Fruit fly (Drosophila melanogaster): ENCODE measurements around the gene mei-41.
A peak's percentile ranks its signal among the peaks of the same experiment; 100 is the strongest.

mei-41 gene

DNA sequence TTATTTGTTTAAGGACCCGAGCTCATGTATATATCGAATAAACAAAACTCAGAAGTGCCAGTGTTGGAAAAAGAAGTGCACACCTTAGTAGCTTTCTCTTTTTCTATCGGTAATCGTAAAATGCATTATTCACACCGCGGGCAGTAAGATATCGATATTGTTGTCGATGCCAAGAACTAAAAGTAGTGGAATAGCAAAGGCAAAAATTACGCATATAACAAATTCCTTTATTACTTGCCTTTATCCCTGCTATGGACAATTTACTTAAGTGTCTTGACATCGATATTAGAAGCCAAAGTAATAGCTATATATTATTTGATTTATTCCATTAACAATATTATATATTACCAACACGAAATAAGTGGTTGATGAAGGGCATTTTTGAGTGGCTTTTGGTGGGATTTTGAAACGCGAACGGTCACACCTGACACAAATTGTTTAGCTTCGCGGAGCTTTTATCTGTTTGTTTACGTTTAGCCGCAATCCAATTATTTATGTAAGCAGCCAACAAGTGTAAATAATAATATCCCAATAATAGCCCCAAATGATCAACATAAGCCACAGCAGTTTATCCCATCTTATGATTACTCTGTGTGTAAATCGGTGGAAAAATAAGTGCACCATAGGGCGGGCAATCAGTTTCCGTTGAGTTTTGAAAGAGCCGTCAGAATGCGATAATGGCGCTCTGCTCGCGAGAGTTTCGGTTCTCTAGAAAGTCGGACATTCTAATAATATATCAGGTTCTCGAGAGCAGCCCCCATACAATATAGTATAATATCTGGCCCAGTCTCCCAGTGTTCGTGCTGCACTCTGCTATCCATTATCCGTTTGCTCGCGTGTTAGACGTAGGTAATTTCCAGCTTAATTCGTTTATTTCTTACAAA is 6.4 kb upstream of the mei-41 start, which contains the start of the genes CG9992 and CG4239 (continued):
- TF ChIP-seq HmgZ (tag; optimal IDR thresholded peaks at IDR 0.05) = peak; percentile 71
- TF ChIP-seq jigr1 (GFP tag; IDR thresholded peaks at IDR 0.05) = no peak
- peak; percentile 36 for TF ChIP-seq CG10543 (GFP tag; optimal IDR thresholded peaks at IDR 0.05)
- TF ChIP-seq CG14860 (GFP tag; IDR thresholded peaks at IDR 0.05; ENCODE audit: partially characterized antibody) = peak; percentile 45; the same call in 1 of the 3 replicates
- peak; percentile 21 for TF ChIP-seq bab2 (GFP tag; optimal IDR thresholded peaks at IDR 0.05)
- TF ChIP-seq Opbp (GFP tag; IDR thresholded peaks at IDR 0.05; ENCODE audit: partially characterized antibody) = peak; percentile 61; the same call in 2 of the 3 replicates
- peak; percentile 6 for TF ChIP-seq CG6813 (GFP tag; optimal IDR thresholded peaks at IDR 0.05)
- peak; percentile 23 for TF ChIP-seq CG17359 (tag; optimal IDR thresholded peaks at IDR 0.05)
- TF ChIP-seq ara (GFP tag; IDR thresholded peaks at IDR 0.05) = no peak
- TF ChIP-seq CG13894 (tag; optimal IDR thresholded peaks at IDR 0.05) = peak; percentile 49
- peak; percentile 18 for TF ChIP-seq tx (GFP tag; optimal IDR thresholded peaks at IDR 0.05)
- peak; percentile 8; the same call in 1 of the 2 replicates for TF ChIP-seq cas (GFP tag; IDR thresholded peaks at IDR 0.05)
- TF ChIP-seq da (GFP tag; optimal IDR thresholded peaks at IDR 0.05) = no peak
- peak; percentile 45 for TF ChIP-seq CG9437 (GFP tag; optimal IDR thresholded peaks at IDR 0.05)
- TF ChIP-seq Ets65A (GFP tag) = peak; percentile 95
- TF ChIP-seq crc (GFP tag; optimal IDR thresholded peaks at IDR 0.05) = no peak
- TF ChIP-seq zfh2 (GFP tag; optimal IDR thresholded peaks at IDR 0.05) = peak; percentile 69
- TF ChIP-seq CG6689 (GFP tag; IDR thresholded peaks at IDR 0.05) = peak; percentile 29; the same call in 1 of the 2 replicates
- TF ChIP-seq CHES-1-like (GFP tag; optimal IDR thresholded peaks at IDR 0.05) = peak; percentile 57
- TF ChIP-seq CG7745 (tag; optimal IDR thresholded peaks at IDR 0.05) = no peak
- TF ChIP-seq gfzf (GFP tag; optimal IDR thresholded peaks at IDR 0.05) = peak; percentile 62
- TF ChIP-seq sens (GFP tag) = peak; percentile 68
- TF ChIP-seq croc (GFP tag; conservative IDR thresholded peaks at IDR 0.05) = peak; percentile 49; the same call in 2 of the 3 replicates
- peak; percentile 38; the same call in 1 of the 2 replicates for TF ChIP-seq CG8765 (GFP tag; IDR thresholded peaks at IDR 0.05)
- peak; percentile 71; the same call in 2 of the 3 replicates for TF ChIP-seq CG6791 (GFP tag; IDR thresholded peaks at IDR 0.05; ENCODE audit: partially characterized antibody)
- TF ChIP-seq Antp (GFP tag; optimal IDR thresholded peaks at IDR 0.05) = peak; percentile 36
- TF ChIP-seq trem (tag; optimal IDR thresholded peaks at IDR 0.05) = peak; percentile 56
- TF ChIP-seq mld (GFP tag; IDR thresholded peaks at IDR 0.05; ENCODE audit: partially characterized antibody) = no peak
- no peak for TF ChIP-seq danr (GFP tag; IDR thresholded peaks at IDR 0.05)
- no peak for TF ChIP-seq fd102C (GFP tag; optimal IDR thresholded peaks at IDR 0.05)
- peak; percentile 74 for TF ChIP-seq CG2712 (tag; optimal IDR thresholded peaks at IDR 0.05)
- no peak for TF ChIP-seq TFAM (GFP tag; optimal IDR thresholded peaks at IDR 0.05)
- TF ChIP-seq CG10979 (tag; optimal IDR thresholded peaks at IDR 0.05) = peak; percentile 17
- peak; percentile 24; the same call in 2 of the 3 replicates for TF ChIP-seq B-H1 (GFP tag; IDR thresholded peaks at IDR 0.05)
- peak; percentile 56; the same call in 1 of the 2 replicates for TF ChIP-seq ranshi (GFP tag; IDR thresholded peaks at IDR 0.05)
- no peak for TF ChIP-seq Adf1 (GFP tag; IDR thresholded peaks at IDR 0.05)
- TF ChIP-seq CG7786 (GFP tag; optimal IDR thresholded peaks at IDR 0.05) = peak; percentile 40
- no peak for TF ChIP-seq ato (GFP tag; IDR thresholded peaks at IDR 0.05; ENCODE audit: partially characterized antibody)
- no peak for TF ChIP-seq run (tag; optimal IDR thresholded peaks at IDR 0.05)
- peak; percentile 62 for TF ChIP-seq Atf6 (GFP tag; IDR thresholded peaks at IDR 0.05)
- peak; percentile 53 for TF ChIP-seq fd3F (GFP tag; optimal IDR thresholded peaks at IDR 0.05)
- TF ChIP-seq CG16779 (GFP tag; IDR thresholded peaks at IDR 0.05) = no peak
- peak; percentile 58 for TF ChIP-seq twi (tag; optimal IDR thresholded peaks at IDR 0.05)
- peak; percentile 71 for TF ChIP-seq CG16815 (GFP tag; optimal IDR thresholded peaks at IDR 0.05)
- peak; percentile 76 for TF ChIP-seq ind (GFP tag; optimal IDR thresholded peaks at IDR 0.05)
- TF ChIP-seq CG11723 (GFP tag; optimal IDR thresholded peaks at IDR 0.05) = peak; percentile 22
- peak; percentile 59 for TF ChIP-seq CG4617 (GFP tag; optimal IDR thresholded peaks at IDR 0.05; ENCODE audit: borderline replicate concordance)
- TF ChIP-seq ro (GFP tag; IDR thresholded peaks at IDR 0.05) = no peak

Data from whole organism, embryonic.